Worm (Caenorhabditis elegans): ENCODE data around the gene ceph-41.

ceph-41 gene

DNA sequence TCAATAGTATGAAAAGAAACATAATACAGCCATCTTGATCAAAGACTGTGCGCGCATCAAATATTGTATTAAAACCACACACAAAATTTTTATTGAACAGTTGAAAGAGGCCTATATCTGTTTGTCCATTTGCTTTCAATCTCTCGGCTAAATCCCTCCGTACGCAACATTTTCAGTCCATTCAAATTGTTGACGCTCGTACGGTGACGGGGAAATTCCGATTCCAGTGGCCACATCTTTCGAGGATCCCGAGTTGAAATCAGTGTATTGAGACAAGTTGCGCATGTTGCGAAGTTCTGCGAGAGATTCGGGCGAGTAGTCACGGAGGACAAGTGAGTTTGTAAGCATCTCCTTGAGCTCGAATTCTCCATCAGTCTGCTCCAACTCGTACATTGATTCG lies 37.5 kb downstream of the ceph-41 start:
- TF ChIP-seq skn-1 (tag; optimal IDR thresholded peaks at IDR 0.05): no peak
- no peak for TF ChIP-seq nhr-10 (tag; optimal IDR thresholded peaks at IDR 0.05)
- TF ChIP-seq Y55F3AM.14 (GFP tag; optimal IDR thresholded peaks at IDR 0.05): no peak
- no peak for TF ChIP-seq nhr-23 (tag; optimal IDR thresholded peaks at IDR 0.05)
- TF ChIP-seq unc-55 (GFP tag; optimal IDR thresholded peaks at IDR 0.05): no peak
- no peak for TF ChIP-seq dmd-4 (tag; optimal IDR thresholded peaks at IDR 0.05)
- no peak for TF ChIP-seq snpc-4 (tag; optimal IDR thresholded peaks at IDR 0.05)
- no peak for TF ChIP-seq zag-1 (tag; optimal IDR thresholded peaks at IDR 0.05)
- no peak for TF ChIP-seq ztf-11 (tag; optimal IDR thresholded peaks at IDR 0.05)
- TF ChIP-seq nhr-77 (tag; optimal IDR thresholded peaks at IDR 0.05): no peak
- no peak for TF ChIP-seq ama-1 (optimal IDR thresholded peaks at IDR 0.05)
- TF ChIP-seq egl-27 (tag; optimal IDR thresholded peaks at IDR 0.05): no peak
- no peak for TF ChIP-seq ztf-1 (GFP tag; conservative IDR thresholded peaks at IDR 0.05)
- TF ChIP-seq nhr-25 (tag; optimal IDR thresholded peaks at IDR 0.05): no peak
- TF ChIP-seq unc-39 (tag; optimal IDR thresholded peaks at IDR 0.05): no peak

DNA sequence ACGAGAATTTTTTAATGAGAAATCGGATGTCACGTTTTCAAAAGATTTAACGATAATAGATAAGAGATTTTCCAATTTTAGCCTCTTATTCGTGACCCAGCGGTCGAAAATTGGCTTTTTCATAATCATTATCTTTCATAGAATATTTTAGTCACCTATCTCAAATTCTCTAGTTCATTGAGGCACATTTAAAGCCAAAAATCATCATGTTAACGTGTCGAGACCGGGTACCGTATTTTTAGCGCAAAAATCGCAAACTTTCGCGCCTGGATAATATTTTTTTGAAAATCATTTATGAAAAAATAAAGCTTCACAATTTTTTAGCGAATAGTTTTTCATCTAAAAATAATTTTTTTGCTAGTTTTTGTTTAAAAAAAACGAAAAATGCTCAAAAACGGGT lies 38.9 kb downstream of the ceph-41 start, which contains the start of gene B0218.7:
Gene B0218.7 (minus strand): TSS at position 101 of the 400 bp plus-strand sequence.
- no peak for TF ChIP-seq nhr-77 (tag; optimal IDR thresholded peaks at IDR 0.05)

DNA sequence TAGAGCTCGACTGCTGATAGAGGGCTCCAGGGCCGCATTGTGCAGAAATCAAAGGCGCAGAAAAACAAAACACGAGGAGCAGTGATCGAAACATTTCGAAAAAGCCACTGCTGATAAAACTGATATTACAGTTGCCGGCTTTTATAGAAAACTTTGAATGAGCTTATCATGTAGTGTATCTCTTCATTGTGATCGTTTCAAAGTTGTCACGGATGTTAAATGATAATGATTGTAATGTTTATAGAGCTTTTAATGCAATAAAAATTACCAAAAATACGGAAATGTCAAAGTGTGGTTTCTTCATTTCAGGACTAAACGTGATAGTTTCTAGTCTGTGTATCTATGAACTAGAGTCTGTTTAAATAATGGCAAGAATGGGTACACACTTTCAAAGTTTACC lies 41.7 kb downstream of the ceph-41 start, which contains the start of gene clec-52:
Gene clec-52 (minus strand): TSS at position 101 of the 400 bp plus-strand sequence.
- no peak for TF ChIP-seq ZK546.5 (tag; optimal IDR thresholded peaks at IDR 0.05)
- TF ChIP-seq F13H6.1 (tag; optimal IDR thresholded peaks at IDR 0.05): no peak
- TF ChIP-seq crh-2 (tag; optimal IDR thresholded peaks at IDR 0.05): no peak
- TF ChIP-seq unc-62 (GFP tag; optimal IDR thresholded peaks at IDR 0.05): no peak
- no peak for TF ChIP-seq ceh-16 (tag; optimal IDR thresholded peaks at IDR 0.05)
- no peak for TF ChIP-seq nhr-237 (tag; optimal IDR thresholded peaks at IDR 0.05)
- no peak for TF ChIP-seq gmeb-1 (tag; optimal IDR thresholded peaks at IDR 0.05)
- TF ChIP-seq peb-1 (tag; optimal IDR thresholded peaks at IDR 0.05): no peak
- no peak for TF ChIP-seq C34F6.9 (tag; optimal IDR thresholded peaks at IDR 0.05)
- TF ChIP-seq lin-39 (tag; optimal IDR thresholded peaks at IDR 0.05): no peak
- no peak for TF ChIP-seq unc-55 (GFP tag; optimal IDR thresholded peaks at IDR 0.05)
- TF ChIP-seq fos-1 (tag; optimal IDR thresholded peaks at IDR 0.05): no peak
- no peak for TF ChIP-seq unc-39 (tag; optimal IDR thresholded peaks at IDR 0.05)
- TF ChIP-seq blmp-1 (tag; optimal IDR thresholded peaks at IDR 0.05; ENCODE audit: insufficient read depth): no peak

DNA sequence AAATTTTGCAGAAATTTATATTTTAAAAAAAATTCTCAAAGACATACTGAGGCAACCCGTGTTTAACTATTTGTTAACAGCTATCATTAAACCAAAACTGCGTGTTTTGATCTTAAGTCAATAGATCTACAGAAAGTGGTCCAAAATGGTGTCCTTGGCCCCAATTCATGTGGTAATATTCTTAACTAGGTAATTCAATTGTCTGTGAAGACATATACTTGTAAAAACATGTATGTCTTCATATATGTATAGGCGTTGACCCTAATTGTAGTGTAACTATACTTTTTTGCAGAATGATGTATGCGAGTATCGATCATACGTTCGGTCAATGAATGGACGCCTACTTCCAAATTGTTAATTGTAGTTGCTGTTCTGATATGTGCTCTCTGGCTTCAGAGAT lies 42.7 kb downstream of the ceph-41 start, which contains the start of gene C07G1.15:
Gene C07G1.15 (plus strand): TSS at position 301 of the 400 bp plus-strand sequence.
- TF ChIP-seq ceh-16 (tag; optimal IDR thresholded peaks at IDR 0.05): no peak

DNA sequence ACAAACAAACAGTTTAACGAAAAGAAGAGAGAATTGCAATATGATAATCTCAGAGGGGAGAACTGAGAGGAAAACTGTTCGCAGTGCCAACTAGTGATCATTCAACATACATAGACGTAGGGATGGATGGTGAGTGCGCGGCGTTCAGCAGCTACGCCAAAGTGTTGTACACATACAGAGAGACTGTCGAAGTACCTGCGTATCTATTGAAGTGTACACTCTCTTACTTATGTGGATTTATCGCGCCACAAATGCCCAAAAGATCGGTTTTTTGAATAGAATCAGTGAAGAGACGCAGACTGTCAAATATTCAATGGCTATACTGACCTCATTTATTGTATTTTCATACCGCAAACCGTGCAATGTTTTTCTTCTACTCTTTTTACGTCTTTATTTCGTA lies 43.3 kb downstream of the ceph-41 start:
- TF ChIP-seq nhr-25 (tag; optimal IDR thresholded peaks at IDR 0.05): no peak
- TF ChIP-seq blmp-1 (tag; optimal IDR thresholded peaks at IDR 0.05; ENCODE audit: insufficient read depth): peak; percentile 20
- no peak for TF ChIP-seq ceh-16 (tag; optimal IDR thresholded peaks at IDR 0.05)
- TF ChIP-seq nhr-10 (tag; optimal IDR thresholded peaks at IDR 0.05): no peak
- TF ChIP-seq lin-39 (tag; optimal IDR thresholded peaks at IDR 0.05): no peak
- TF ChIP-seq sma-9 (GFP tag; optimal IDR thresholded peaks at IDR 0.05): peak; percentile 19
- TF ChIP-seq sma-9 (tag; optimal IDR thresholded peaks at IDR 0.05): no peak
- TF ChIP-seq nhr-237 (tag; optimal IDR thresholded peaks at IDR 0.05): no peak
- TF ChIP-seq mab-5 (tag; optimal IDR thresholded peaks at IDR 0.05): no peak
- TF ChIP-seq elt-3 (tag; optimal IDR thresholded peaks at IDR 0.05): no peak
- TF ChIP-seq sem-4 (tag; optimal IDR thresholded peaks at IDR 0.05): peak; percentile 11
- no peak for TF ChIP-seq lin-13 (GFP tag; optimal IDR thresholded peaks at IDR 0.05)
- peak; percentile 19 for TF ChIP-seq nhr-21 (tag; optimal IDR thresholded peaks at IDR 0.05)
- TF ChIP-seq nhr-11 (tag; optimal IDR thresholded peaks at IDR 0.05): no peak
- peak; percentile 33 for TF ChIP-seq egl-27 (tag; optimal IDR thresholded peaks at IDR 0.05)
- peak; percentile 31 for TF ChIP-seq fos-1 (tag; optimal IDR thresholded peaks at IDR 0.05)
- TF ChIP-seq ztf-1 (GFP tag; conservative IDR thresholded peaks at IDR 0.05): no peak
- TF ChIP-seq unc-55 (GFP tag; optimal IDR thresholded peaks at IDR 0.05): no peak
- no peak for TF ChIP-seq zag-1 (tag; optimal IDR thresholded peaks at IDR 0.05)
- no peak for TF ChIP-seq Y55F3AM.14 (GFP tag; optimal IDR thresholded peaks at IDR 0.05)
- no peak for TF ChIP-seq mbf-1 (tag; optimal IDR thresholded peaks at IDR 0.05)
- no peak for TF ChIP-seq nhr-6 (tag; optimal IDR thresholded peaks at IDR 0.05)
- no peak for TF ChIP-seq unc-62 (GFP tag; optimal IDR thresholded peaks at IDR 0.05)
- TF ChIP-seq mdl-1 (tag; optimal IDR thresholded peaks at IDR 0.05): no peak
- peak; percentile 17 for TF ChIP-seq sma-3 (GFP tag; optimal IDR thresholded peaks at IDR 0.05)
- no peak for TF ChIP-seq R02D3.7 (tag; optimal IDR thresholded peaks at IDR 0.05)
- TF ChIP-seq aly-2 (tag; optimal IDR thresholded peaks at IDR 0.05): no peak
- no peak for TF ChIP-seq ZK546.5 (tag; optimal IDR thresholded peaks at IDR 0.05)
- no peak for TF ChIP-seq skn-1 (tag; optimal IDR thresholded peaks at IDR 0.05)
- TF ChIP-seq ztf-4 (tag; optimal IDR thresholded peaks at IDR 0.05): no peak
- no peak for TF ChIP-seq unc-39 (tag; optimal IDR thresholded peaks at IDR 0.05)
- no peak for TF ChIP-seq nhr-12 (tag; optimal IDR thresholded peaks at IDR 0.05)
- peak; percentile 51 for TF ChIP-seq F13H6.1 (tag; optimal IDR thresholded peaks at IDR 0.05)
